Fruit fly (Drosophila melanogaster) whole organism, embryonic: ENCODE measurements around the gene Arv1.

ENCODE experiments used
- Adf1 ChIP-seq: fragments of 200-800 bp; sonication (Bioruptor generic); IDR thresholded peaks from 2 replicates; pipeline ENCODE4 v1.3.6; 2022; ENCODE audit warnings: missing biosample characterization, missing genetic modification characterization
- BEAF-32 ChIP-seq: fragments of 200-800 bp; sonication (Bioruptor generic); optimal IDR thresholded peaks from 3 replicates; lab custom pipeline; 2017; ENCODE audit warnings: missing biosample characterization, missing genetic modification characterization, mild to moderate bottlenecking, moderate library complexity, missing genetic modification reagents
- CG10147 ChIP-seq: fragments of 200-800 bp; sonication (Bioruptor generic); optimal IDR thresholded peaks from 2 replicates; lab custom pipeline; 2019; ENCODE audit warnings: missing biosample characterization, mild to moderate bottlenecking, missing genetic modification characterization, moderate library complexity
- CG10366 ChIP-seq: fragments of 200-800 bp; sonication (Bioruptor generic); IDR thresholded peaks from 2 replicates; pipeline ENCODE4 v1.3.6; 2022; ENCODE audit warnings: missing biosample characterization, missing genetic modification characterization
- CG10431 ChIP-seq: fragments of 200-800 bp; sonication (Bioruptor generic); optimal IDR thresholded peaks from 3 replicates; lab custom pipeline; 2018; ENCODE audit warnings: missing biosample characterization, mild to moderate bottlenecking, missing genetic modification characterization
- CG12155 ChIP-seq: fragments of 200-800 bp; sonication (Bioruptor generic); optimal IDR thresholded peaks from 3 replicates; lab custom pipeline; 2016; ENCODE audit warnings: missing biosample characterization, missing genetic modification characterization
- CG14014 ChIP-seq: fragments of 200-800 bp; sonication (Bioruptor generic); IDR thresholded peaks from 2 replicates; pipeline ENCODE4 v1.3.6; 2022; ENCODE audit warnings: missing biosample characterization, missing genetic modification characterization
- CG14667 ChIP-seq: fragments of 200-800 bp; sonication (Bioruptor generic); IDR thresholded peaks from 2 replicates; pipeline ENCODE4 v1.3.6; 2022; ENCODE audit warnings: missing biosample characterization, missing genetic modification characterization
- CG1603 ChIP-seq: fragments of 200-800 bp; sonication (Bioruptor generic); optimal IDR thresholded peaks from 2 replicates; lab custom pipeline; 2019; ENCODE audit warnings: missing biosample characterization, mild to moderate bottlenecking, missing genetic modification characterization, moderate library complexity
- CG17568 ChIP-seq: fragments of 200-800 bp; sonication (Bioruptor generic); optimal IDR thresholded peaks from 2 replicates; lab custom pipeline; 2018; ENCODE audit warnings: missing biosample characterization, mild to moderate bottlenecking, missing genetic modification characterization, moderate library complexity
- CG18011 ChIP-seq: fragments of 200-800 bp; sonication (Bioruptor generic); optimal IDR thresholded peaks from 2 replicates; lab custom pipeline; 2017; ENCODE audit warnings: missing biosample characterization, missing genetic modification characterization, mild to moderate bottlenecking, moderate library complexity, missing genotype
- CG2202 ChIP-seq: fragments of 200-800 bp; sonication (Bioruptor generic); optimal IDR thresholded peaks from 2 replicates; lab custom pipeline; 2018; ENCODE audit warnings: missing biosample characterization, mild to moderate bottlenecking, missing genetic modification characterization
- CG31365 ChIP-seq: fragments of 200-800 bp; sonication (Bioruptor generic); optimal IDR thresholded peaks from 2 replicates; lab custom pipeline; 2018; ENCODE audit warnings: missing biosample characterization, mild to moderate bottlenecking, missing genetic modification characterization
- CG3163 ChIP-seq: fragments of 200-800 bp; sonication (Bioruptor generic); optimal IDR thresholded peaks from 3 replicates; lab custom pipeline; 2016; ENCODE audit warnings: missing biosample characterization, missing genetic modification characterization
- CG3995 ChIP-seq: fragments of 200-800 bp; sonication (Bioruptor generic); optimal IDR thresholded peaks from 3 replicates; lab custom pipeline; 2016; ENCODE audit warnings: missing biosample characterization, missing genetic modification characterization
- CG42726 ChIP-seq: fragments of 200-800 bp; sonication (Bioruptor generic); IDR thresholded peaks from 2 replicates; pipeline ENCODE4 v1.3.6; 2022; ENCODE audit warnings: missing biosample characterization, missing genetic modification characterization; ENCODE audit not compliant: partially characterized antibody
- CG4424 ChIP-seq: fragments of 200-800 bp; sonication (Bioruptor generic); optimal IDR thresholded peaks from 3 replicates; lab custom pipeline; 2016; ENCODE audit warnings: missing biosample characterization, missing genetic modification characterization
- CG9437 ChIP-seq: fragments of 200-800 bp; sonication (Bioruptor generic); optimal IDR thresholded peaks from 2 replicates; lab custom pipeline; 2018; ENCODE audit warnings: missing biosample characterization, mild to moderate bottlenecking, missing genetic modification characterization
- CHES-1-like ChIP-seq: fragments of 200-800 bp; sonication (Bioruptor generic); optimal IDR thresholded peaks from 2 replicates; lab custom pipeline; 2016; ENCODE audit warnings: missing biosample characterization, missing genetic modification characterization
- Dbx ChIP-seq: fragments of 200-800 bp; sonication (Bioruptor generic); IDR thresholded peaks from 3 replicates; pipeline ENCODE4 v1.3.6; 2022; ENCODE audit warnings: missing biosample characterization, missing genetic modification characterization
- Dfd ChIP-seq, 2 experiments: fragments of >200 bp; optimal IDR thresholded peaks; 2 replicates each; lab custom pipeline; 2017; ENCODE audit warnings: missing biosample characterization in 2 of 2, missing genetic modification characterization in 2 of 2
- Ets65A ChIP-seq: fragments of 200-800 bp; sonication (Bioruptor generic); peaks from one replicate; lab custom pipeline; 2016; ENCODE audit warnings: missing biosample characterization, missing genetic modification characterization
- Fer1 ChIP-seq: fragments of 200-800 bp; sonication (Bioruptor generic); optimal IDR thresholded peaks from 2 replicates; lab custom pipeline; 2017; ENCODE audit warnings: missing biosample characterization, mild to moderate bottlenecking, missing genetic modification characterization
- HmgZ ChIP-seq: fragments of 200-800 bp; sonication (Bioruptor generic); optimal IDR thresholded peaks from 2 replicates; lab custom pipeline; 2018; ENCODE audit warnings: missing biosample characterization, mild to moderate bottlenecking, missing genetic modification characterization
- Meics ChIP-seq: fragments of 200-800 bp; sonication (Bioruptor generic); optimal IDR thresholded peaks from 2 replicates; lab custom pipeline; 2017; ENCODE audit warnings: missing biosample characterization, mild to moderate bottlenecking, missing genetic modification characterization
- Mrtf ChIP-seq: fragments of 200-800 bp; sonication (Bioruptor generic); IDR thresholded peaks from 3 replicates; pipeline ENCODE4 v1.3.6; 2022; ENCODE audit warnings: missing biosample characterization, missing genetic modification characterization
- NFAT ChIP-seq: fragments of 200-800 bp; sonication (Bioruptor generic); IDR thresholded peaks from 2 replicates; pipeline ENCODE4 v1.3.6; 2022; ENCODE audit warnings: missing biosample characterization, missing genetic modification characterization
- Neu2 ChIP-seq: fragments of 200-800 bp; sonication (Bioruptor generic); optimal IDR thresholded peaks from 3 replicates; lab custom pipeline; 2016; ENCODE audit warnings: missing biosample characterization, missing genetic modification characterization, borderline replicate concordance
- Scr ChIP-seq: fragments of 200-800 bp; sonication (Bioruptor generic); IDR thresholded peaks from 2 replicates; pipeline ENCODE4 v1.3.6; 2022; ENCODE audit warnings: missing biosample characterization, missing genetic modification characterization; ENCODE audit not compliant: partially characterized antibody
- Sry-β ChIP-seq: fragments of 200-800 bp; sonication (Bioruptor generic); optimal IDR thresholded peaks from 2 replicates; lab custom pipeline; 2018; ENCODE audit warnings: missing biosample characterization, mild to moderate bottlenecking, missing genetic modification characterization, moderate library complexity
- Sry-δ ChIP-seq: fragments of 200-800 bp; sonication (Bioruptor generic); optimal IDR thresholded peaks from 2 replicates; lab custom pipeline; 2016; ENCODE audit warnings: missing biosample characterization, missing genetic modification characterization
- Xbp1 ChIP-seq: fragments of 200-800 bp; sonication (Bioruptor generic); optimal IDR thresholded peaks from 3 replicates; lab custom pipeline; 2016; ENCODE audit warnings: missing biosample characterization, mild to moderate bottlenecking, missing genetic modification characterization
- bbx ChIP-seq: fragments of 200-800 bp; sonication (Bioruptor generic); IDR thresholded peaks from 2 replicates; pipeline ENCODE4 v1.3.6; 2022; ENCODE audit warnings: missing biosample characterization, missing genetic modification characterization; ENCODE audit not compliant: partially characterized antibody
- br ChIP-seq: fragments of >200 bp; optimal IDR thresholded peaks from 2 replicates; lab custom pipeline; 2017
- caup ChIP-seq: fragments of 200-800 bp; sonication (Bioruptor generic); optimal IDR thresholded peaks from 3 replicates; lab custom pipeline; 2017; ENCODE audit warnings: missing biosample characterization, mild to moderate bottlenecking, missing genetic modification characterization, moderate library complexity; ENCODE audit not compliant: severe bottlenecking
- chinmo ChIP-seq: fragments of 200-800 bp; sonication (Bioruptor generic); IDR thresholded peaks from 4 replicates; pipeline ENCODE4 v1.3.6; 2022; ENCODE audit warnings: missing biosample characterization, missing genetic modification characterization; ENCODE audit not compliant: partially characterized antibody
- dmrt11E ChIP-seq: fragments of 200-800 bp; sonication (Bioruptor generic); optimal IDR thresholded peaks from 3 replicates; lab custom pipeline; 2018; ENCODE audit warnings: missing biosample characterization, mild to moderate bottlenecking, missing genetic modification characterization, moderate library complexity
- dmrt99B ChIP-seq: fragments of 200-800 bp; sonication (Bioruptor generic); optimal IDR thresholded peaks from 2 replicates; lab custom pipeline; 2018; ENCODE audit warnings: missing biosample characterization, mild to moderate bottlenecking, missing genetic modification characterization, moderate library complexity
- hb ChIP-seq: fragments of 200-800 bp; sonication (Bioruptor generic); IDR thresholded peaks from 3 replicates; pipeline ENCODE4 v1.3.6; 2022; ENCODE audit warnings: missing biosample characterization, missing genetic modification characterization; ENCODE audit not compliant: partially characterized antibody
- hbn ChIP-seq: fragments of 200-800 bp; sonication (Bioruptor generic); IDR thresholded peaks from 2 replicates; pipeline ENCODE4 v1.3.6; 2022; ENCODE audit warnings: missing biosample characterization, missing genetic modification characterization; ENCODE audit not compliant: partially characterized antibody
- lola ChIP-seq, 3 experiments: fragments of >200 bp in 2 of 3; fragments of 200-800 bp in 1 of 3; sonication (Bioruptor generic) in 1 of 3; optimal IDR thresholded peaks; 2 replicates each; lab custom pipeline; 2017 to 2019; ENCODE audit warnings: missing biosample characterization in 3 of 3, missing genetic modification characterization in 3 of 3, mild to moderate bottlenecking in 1 of 3, moderate library complexity in 1 of 3
- odd ChIP-seq: fragments of 200-800 bp; sonication (Bioruptor generic); optimal IDR thresholded peaks from 2 replicates; lab custom pipeline; 2017; ENCODE audit warnings: missing biosample characterization, mild to moderate bottlenecking, missing genetic modification characterization
- pho ChIP-seq: fragments of 200-800 bp; sonication (Bioruptor generic); optimal IDR thresholded peaks from 2 replicates; lab custom pipeline; 2016; ENCODE audit warnings: missing biosample characterization, missing genetic modification characterization
- pum ChIP-seq: fragments of 200-800 bp; sonication (Bioruptor generic); optimal IDR thresholded peaks from 2 replicates; lab custom pipeline; 2016; ENCODE audit warnings: missing biosample characterization, missing genetic modification characterization
- repo ChIP-seq: fragments of 200-800 bp; sonication (Bioruptor generic); optimal IDR thresholded peaks from 2 replicates; lab custom pipeline; 2016; ENCODE audit warnings: missing biosample characterization, missing genetic modification characterization
- sna ChIP-seq: fragments of 200-800 bp; sonication (Bioruptor generic); IDR thresholded peaks from 2 replicates; pipeline ENCODE4 v1.3.6; 2022; ENCODE audit warnings: missing biosample characterization, missing genetic modification characterization; ENCODE audit not compliant: partially characterized antibody
- sqz ChIP-seq: fragments of 200-800 bp; sonication (Bioruptor generic); optimal IDR thresholded peaks from 3 replicates; lab custom pipeline; 2018; ENCODE audit warnings: missing biosample characterization, mild to moderate bottlenecking, missing genetic modification characterization
- tna ChIP-seq: fragments of 200-800 bp; sonication (Bioruptor generic); IDR thresholded peaks from 2 replicates; pipeline ENCODE4 v1.3.6; 2022; ENCODE audit warnings: missing biosample characterization, missing genetic modification characterization; ENCODE audit not compliant: partially characterized antibody
- twi ChIP-seq: fragments of 200-800 bp; optimal IDR thresholded peaks from 2 replicates; lab custom pipeline; 2019; ENCODE audit warnings: missing biosample characterization, mild to moderate bottlenecking, missing genetic modification characterization, moderate library complexity
- unc-4 ChIP-seq: fragments of 200-800 bp; sonication (Bioruptor generic); IDR thresholded peaks from 2 replicates; pipeline ENCODE4 v1.3.6; 2022; ENCODE audit warnings: missing biosample characterization, missing genetic modification characterization; ENCODE audit not compliant: partially characterized antibody

Gene Arv1

DNA sequence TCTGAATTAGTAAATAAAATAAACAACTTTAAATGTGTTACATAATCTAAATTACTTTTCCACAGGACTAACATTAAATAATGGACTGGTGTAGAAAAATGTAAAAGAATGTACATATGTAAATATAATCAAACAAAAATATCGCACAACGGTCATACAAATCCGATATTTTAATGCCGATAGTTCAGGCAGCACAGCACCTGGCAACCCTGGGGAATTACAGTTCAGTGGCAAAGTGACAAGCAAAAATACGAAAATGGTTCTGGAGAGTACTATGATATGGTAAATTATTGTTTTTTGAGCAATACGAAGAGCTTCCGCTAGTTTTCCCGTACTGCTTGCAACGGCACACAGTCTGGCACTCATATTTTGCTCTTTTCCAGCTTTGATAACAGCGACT lies 7.7 kb upstream of the Arv1 start, which contains the start of gene Rpn10 (continued):
- no peak for TF ChIP-seq NFAT (GFP tag; lab: Robert Waterston, UW)
- TF ChIP-seq BEAF-32 (GFP tag; lab: Kevin White, UChicago): peak; percentile 99
- TF ChIP-seq pho (GFP tag; lab: Kevin White, UChicago): no peak
- TF ChIP-seq CG14014 (GFP tag; lab: Robert Waterston, UW): peak; percentile 49; the same call in 1 of the 2 replicates
- TF ChIP-seq Dbx (GFP tag; lab: Robert Waterston, UW): peak; percentile 76
- TF ChIP-seq CG10431: no peak
- TF ChIP-seq CHES-1-like: peak; percentile 44
- no peak for TF ChIP-seq odd (GFP tag; lab: Kevin White, UChicago)
- TF ChIP-seq HmgZ (tag; lab: Kevin White, UChicago): peak; percentile 88
- no peak for TF ChIP-seq Dfd (GFP tag; optimal IDR thresholded peaks at IDR 0.05; lab: Kevin White, UChicago)
- TF ChIP-seq CG42726 (GFP tag; lab: Robert Waterston, UW): peak; percentile 98
- peak; percentile 94 for TF ChIP-seq chinmo (GFP tag; lab: Robert Waterston, UW)
- TF ChIP-seq Adf1: no peak
- peak; percentile 98 for TF ChIP-seq hbn (GFP tag; lab: Robert Waterston, UW)
- peak; percentile 94 for TF ChIP-seq sna (GFP tag; lab: Robert Waterston, UW)
- peak; percentile 28 for TF ChIP-seq repo (GFP tag; lab: Kevin White, UChicago)
- TF ChIP-seq Fer1 (GFP tag; lab: Kevin White, UChicago): peak; percentile 13
- TF ChIP-seq CG12155: peak; percentile 42
- TF ChIP-seq Scr (GFP tag; lab: Robert Waterston, UW): peak; percentile 97
- TF ChIP-seq CG1603 (tag; lab: Kevin White, UChicago): peak; percentile 83
- no peak for TF ChIP-seq CG17568
- peak; percentile 43 for TF ChIP-seq CG3995
- TF ChIP-seq CG4424 (GFP tag; lab: Kevin White, UChicago): peak; percentile 1
- TF ChIP-seq CG14667 (GFP tag; lab: Robert Waterston, UW): no peak
- TF ChIP-seq Neu2 (GFP tag; lab: Kevin White, UChicago): no peak
- TF ChIP-seq CG10366 (GFP tag; lab: Robert Waterston, UW): no peak
- peak; percentile 97 for TF ChIP-seq unc-4
- no peak for TF ChIP-seq caup (GFP tag; lab: Kevin White, UChicago)
- TF ChIP-seq hb: peak; percentile 98
- TF ChIP-seq CG31365: no peak
- no peak for TF ChIP-seq Mrtf (GFP tag; lab: Robert Waterston, UW)
- peak; percentile 22 for TF ChIP-seq CG9437
- TF ChIP-seq pum (GFP tag; lab: Kevin White, UChicago): peak; percentile 26
- no peak for TF ChIP-seq sqz
- TF ChIP-seq Sry-β (GFP tag; lab: Kevin White, UChicago): no peak
- peak; percentile 24 for TF ChIP-seq twi (tag; lab: Kevin White, UChicago)
- no peak for TF ChIP-seq Meics (GFP tag; lab: Kevin White, UChicago)
- TF ChIP-seq Sry-δ (GFP tag; lab: Kevin White, UChicago): peak; percentile 81
- TF ChIP-seq tna (GFP tag; lab: Robert Waterston, UW): peak; percentile 94
- no peak for TF ChIP-seq CG10147
- no peak for TF ChIP-seq dmrt99B (tag; lab: Kevin White, UChicago)
- no peak for TF ChIP-seq CG2202 (tag; lab: Kevin White, UChicago)
- peak; percentile 90 for TF ChIP-seq Ets65A (GFP tag; lab: Kevin White, UChicago)
- TF ChIP-seq Xbp1 (GFP tag; lab: Kevin White, UChicago): peak; percentile 58
- TF ChIP-seq CG18011: no peak
- TF ChIP-seq CG3163: no peak
- TF ChIP-seq lola (GFP tag; optimal IDR thresholded peaks at IDR 0.05; lab: Kevin White, UChicago): peak in 1 of 3 experiments; percentile 13
- peak; percentile 98 for TF ChIP-seq bbx
- peak; percentile 17 for TF ChIP-seq dmrt11E (tag; lab: Kevin White, UChicago)
- TF ChIP-seq br (lab: Kevin White, UChicago): no peak
